Worm (Caenorhabditis elegans) whole organism, L4/young adult: ENCODE measurements around the gene dpf-2.

ENCODE experiments used
- W03F9.2 ChIP-seq: fragments of 150-350 bp; optimal IDR thresholded peaks from 2 replicates; lab custom pipeline; 2014; ENCODE audit warnings: missing biosample characterization, missing genetic modification characterization
- him-1 ChIP-seq: sonication (generic microtip); optimal IDR thresholded peaks from 2 replicates; lab custom pipeline; 2016; ENCODE audit warnings: missing genotype, missing genetic modification reagents, missing genetic modification characterization, missing compliant biosample characterization

DNA sequence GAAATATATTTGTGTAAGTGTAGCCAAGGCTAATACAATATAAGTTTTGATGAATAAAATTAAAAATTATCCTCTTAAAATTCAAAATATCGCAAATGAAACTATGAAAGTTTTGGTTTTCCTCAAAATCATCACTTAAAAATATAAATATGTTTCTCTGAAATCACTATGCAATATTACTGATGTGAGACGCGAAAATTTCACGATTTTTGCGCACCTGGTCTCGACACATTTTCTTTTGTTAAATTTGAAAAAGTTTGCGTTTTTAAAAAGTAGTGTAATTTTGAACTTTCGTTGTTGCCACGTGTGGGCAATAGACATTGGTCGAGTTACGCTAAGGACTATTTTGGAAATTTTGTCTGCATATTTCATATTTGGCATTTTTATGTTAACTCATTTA lies 2.9 kb upstream of the dpf-2 start:
- no peak for TF ChIP-seq him-1 (tag; lab: Kevin White, UChicago)
- TF ChIP-seq W03F9.2 (tag; lab: Kevin White, UChicago) = no peak
